Fruit fly (Drosophila melanogaster) S2 (cell line): Measurements from ENCODE around the gene Rpn10.

Experiments used
- CG8478 ChIP-seq: fragments of >200 bp; optimal IDR thresholded peaks from 2 replicates; lab custom pipeline; 2018
- CTCF ChIP-seq, 2 experiments: fragments of >200 bp; optimal IDR thresholded peaks; 2 replicates each; lab custom pipeline; 2018

- TF ChIP-seq CTCF (optimal IDR thresholded peaks at IDR 0.05; lab: Kevin White, UChicago) (no peak), CG8478 (lab: Kevin White, UChicago) (no peak)
Measured at dm6 chr3L:21554752-21555151, 18.0 kb downstream of the Rpn10 start, which contains the start of gene Wnk.
